Worm (Caenorhabditis elegans) whole organism, L1 larva: Measurements from ENCODE around the gene W06A11.1.

Experiments used
- elt-2 ChIP-seq: sonication (generic microtip); optimal IDR thresholded peaks from 2 replicates; lab custom pipeline; 2016; ENCODE audit warnings: missing genetic modification characterization, mild to moderate bottlenecking, inconsistent platforms, missing compliant biosample characterization, missing genetic modification reagents
- jun-1 ChIP-seq: fragments of 150-350 bp; optimal IDR thresholded peaks from 2 replicates; lab custom pipeline; 2014; ENCODE audit warnings: missing biosample characterization, missing genetic modification reagents, missing genetic modification characterization
- lin-13 ChIP-seq: fragments of 150-350 bp; optimal IDR thresholded peaks from 2 replicates; lab custom pipeline; 2014; ENCODE audit warnings: missing biosample characterization, missing genetic modification reagents, missing genetic modification characterization
- nhr-28 ChIP-seq: fragments of 150-350 bp; optimal IDR thresholded peaks from 2 replicates; lab custom pipeline; 2014; ENCODE audit warnings: missing biosample characterization, missing genetic modification characterization
- nhr-76 ChIP-seq: sonication (generic microtip); optimal IDR thresholded peaks from 2 replicates; lab custom pipeline; 2017; ENCODE audit warnings: missing biosample characterization, missing genetic modification characterization
- unc-130 ChIP-seq: fragments of 150-350 bp; optimal IDR thresholded peaks from 2 replicates; lab custom pipeline; 2017; ENCODE audit warnings: missing biosample characterization, missing genetic modification characterization, inconsistent platforms

ce11 chrII:4094030-4094846, 26.9 kb downstream of the W06A11.1 start:
- TF ChIP-seq nhr-76 (tag; lab: Kevin White, UChicago), result no peak
- TF ChIP-seq nhr-28 (tag; lab: Kevin White, UChicago), result no peak
- no peak for TF ChIP-seq elt-2 (tag; lab: Kevin White, UChicago)
- no peak for TF ChIP-seq unc-130 (tag; lab: Kevin White, UChicago)
- TF ChIP-seq lin-13 (GFP tag; lab: Kevin White, UChicago), result no peak
- TF ChIP-seq jun-1 (tag; lab: Kevin White, UChicago), result no peak
